Worm (Caenorhabditis elegans) whole organism, L4/young adult: Measurements from ENCODE around the gene sups-1.

Experiments
- W03F9.2 ChIP-seq: fragments of 150-350 bp; optimal IDR thresholded peaks from 2 replicates; lab custom pipeline; 2014; ENCODE audit warnings: missing biosample characterization, missing genetic modification characterization
- dao-5 ChIP-seq: sonication (generic microtip); optimal IDR thresholded peaks from 2 replicates; lab custom pipeline; 2016; ENCODE audit warnings: missing genotype, missing genetic modification characterization, moderate library complexity, missing compliant biosample characterization
- him-1 ChIP-seq: sonication (generic microtip); optimal IDR thresholded peaks from 2 replicates; lab custom pipeline; 2016; ENCODE audit warnings: missing genotype, missing genetic modification reagents, missing genetic modification characterization, missing compliant biosample characterization

ce11 chrX:6002479-6002878, 1.5 kb upstream of the sups-1 start:
- TF ChIP-seq him-1 (tag; lab: Kevin White, UChicago) (no peak), W03F9.2 (no peak), dao-5 (no peak)
